Fruit fly (Drosophila melanogaster): ENCODE results near the gene CAH7.
A peak's percentile ranks its signal among the peaks of the same experiment; 100 is the strongest.

The CAH7 gene

dm6 chr3R:10137801-10138200, 25.8 kb downstream of the CAH7 start:
- no peak for TF ChIP-seq bab1 (GFP tag; optimal IDR thresholded peaks at IDR 0.05)
- TF ChIP-seq CG7101 (tag; optimal IDR thresholded peaks at IDR 0.05), result no peak
- TF ChIP-seq kay (GFP tag; ENCODE audit: borderline replicate concordance), result no peak
- no peak for TF ChIP-seq Crg-1 (GFP tag; optimal IDR thresholded peaks at IDR 0.05)
- no peak for TF ChIP-seq tj (GFP tag; optimal IDR thresholded peaks at IDR 0.05)
- TF ChIP-seq Mnt (GFP tag; optimal IDR thresholded peaks at IDR 0.05), result no peak
- TF ChIP-seq CG14711 (tag; optimal IDR thresholded peaks at IDR 0.05), result no peak
- no peak for TF ChIP-seq toe (GFP tag; optimal IDR thresholded peaks at IDR 0.05)

- TF ChIP-seq CG33017 (tag; optimal IDR thresholded peaks at IDR 0.05) (no peak), CG11617 (GFP tag; optimal IDR thresholded peaks at IDR 0.05) (no peak), kay (GFP tag; ENCODE audit: borderline replicate concordance) (no peak), ovo (GFP tag; optimal IDR thresholded peaks at IDR 0.05) (no peak), CG5204 (GFP tag; optimal IDR thresholded peaks at IDR 0.05) (no peak), pad (GFP tag; optimal IDR thresholded peaks at IDR 0.05) (no peak), Clk (GFP tag; optimal IDR thresholded peaks at IDR 0.05) (no peak), cic (GFP tag; optimal IDR thresholded peaks at IDR 0.05) (no peak), tj (GFP tag; optimal IDR thresholded peaks at IDR 0.05) (no peak), toe (GFP tag; optimal IDR thresholded peaks at IDR 0.05) (no peak), CG1620 (GFP tag; optimal IDR thresholded peaks at IDR 0.05) (no peak), cnc (optimal IDR thresholded peaks at IDR 0.05) (no peak), Crg-1 (GFP tag; optimal IDR thresholded peaks at IDR 0.05) (no peak), Hr96 (GFP tag; optimal IDR thresholded peaks at IDR 0.05) (no peak), CG7045 (GFP tag; optimal IDR thresholded peaks at IDR 0.05) (no peak), CG7101 (tag; optimal IDR thresholded peaks at IDR 0.05) (no peak), CG12768 (GFP tag; optimal IDR thresholded peaks at IDR 0.05) (no peak), Mnt (GFP tag; optimal IDR thresholded peaks at IDR 0.05) (no peak), CG14711 (tag; optimal IDR thresholded peaks at IDR 0.05) (no peak), bab1 (GFP tag; optimal IDR thresholded peaks at IDR 0.05) (no peak)
Observed at dm6 chr3R:10138900-10139299, 26.9 kb downstream of the CAH7 start.

dm6 chr3R:10139649-10140598, 27.9 kb downstream of the CAH7 start, which contains the start of gene tws:
tws (minus strand) TSS chr3R:10139772.
- peak; percentile 76 for TF ChIP-seq kay (GFP tag; ENCODE audit: borderline replicate concordance)
- peak; percentile 22 for TF ChIP-seq CG33017 (tag; optimal IDR thresholded peaks at IDR 0.05)
- peak; percentile 73 for TF ChIP-seq CG12768 (GFP tag; optimal IDR thresholded peaks at IDR 0.05)
- no peak for TF ChIP-seq ovo (GFP tag; optimal IDR thresholded peaks at IDR 0.05)
- peak; percentile 36 for TF ChIP-seq tj (GFP tag; optimal IDR thresholded peaks at IDR 0.05)
- TF ChIP-seq Clk (GFP tag; optimal IDR thresholded peaks at IDR 0.05), result peak; percentile 31
- peak; percentile 56 for TF ChIP-seq CG7101 (tag; optimal IDR thresholded peaks at IDR 0.05)
- peak; percentile 65 for TF ChIP-seq CG5204 (GFP tag; optimal IDR thresholded peaks at IDR 0.05)
- TF ChIP-seq bab1 (GFP tag; optimal IDR thresholded peaks at IDR 0.05), result peak; percentile 52
- TF ChIP-seq toe (GFP tag; optimal IDR thresholded peaks at IDR 0.05), result peak; percentile 50
- no peak for TF ChIP-seq CG7045 (GFP tag; optimal IDR thresholded peaks at IDR 0.05)
- no peak for TF ChIP-seq cic (GFP tag; optimal IDR thresholded peaks at IDR 0.05)
- TF ChIP-seq cnc (optimal IDR thresholded peaks at IDR 0.05), result no peak
- TF ChIP-seq Mnt (GFP tag; optimal IDR thresholded peaks at IDR 0.05), result peak; percentile 32
- peak; percentile 21 for TF ChIP-seq CG14711 (tag; optimal IDR thresholded peaks at IDR 0.05)
- TF ChIP-seq CG11617 (GFP tag; optimal IDR thresholded peaks at IDR 0.05), result peak; percentile 76
- TF ChIP-seq pad (GFP tag; optimal IDR thresholded peaks at IDR 0.05), result peak; percentile 38
- TF ChIP-seq Crg-1 (GFP tag; optimal IDR thresholded peaks at IDR 0.05), result peak; percentile 48
- peak; percentile 14 for TF ChIP-seq CG1620 (GFP tag; optimal IDR thresholded peaks at IDR 0.05)
- no peak for TF ChIP-seq Hr96 (GFP tag; optimal IDR thresholded peaks at IDR 0.05)

dm6 chr3R:10142770-10143169, 30.7 kb downstream of the CAH7 start, which contains the start of gene CG42759:
CG42759 (plus strand) TSS chr3R:10143070.
- TF ChIP-seq Clk (GFP tag; optimal IDR thresholded peaks at IDR 0.05) (no peak), CG33017 (tag; optimal IDR thresholded peaks at IDR 0.05) (no peak), toe (GFP tag; optimal IDR thresholded peaks at IDR 0.05) (no peak), CG1620 (GFP tag; optimal IDR thresholded peaks at IDR 0.05) (no peak), CG12768 (GFP tag; optimal IDR thresholded peaks at IDR 0.05) (no peak), kay (GFP tag; ENCODE audit: borderline replicate concordance) (no peak), Crg-1 (GFP tag; optimal IDR thresholded peaks at IDR 0.05) (no peak), CG5204 (GFP tag; optimal IDR thresholded peaks at IDR 0.05) (no peak), CG11617 (GFP tag; optimal IDR thresholded peaks at IDR 0.05) (no peak), cnc (optimal IDR thresholded peaks at IDR 0.05) (no peak), CG7101 (tag; optimal IDR thresholded peaks at IDR 0.05) (no peak), Hr96 (GFP tag; optimal IDR thresholded peaks at IDR 0.05) (no peak), CG7045 (GFP tag; optimal IDR thresholded peaks at IDR 0.05) (no peak), pad (GFP tag; optimal IDR thresholded peaks at IDR 0.05) (no peak), Mnt (GFP tag; optimal IDR thresholded peaks at IDR 0.05) (no peak), tj (GFP tag; optimal IDR thresholded peaks at IDR 0.05) (no peak), CG14711 (tag; optimal IDR thresholded peaks at IDR 0.05) (no peak)

- peak; percentile 49 for TF ChIP-seq CG33017 (tag; optimal IDR thresholded peaks at IDR 0.05)
- peak; percentile 62 for TF ChIP-seq bab1 (GFP tag; optimal IDR thresholded peaks at IDR 0.05)
- peak; percentile 51 for TF ChIP-seq Crg-1 (GFP tag; optimal IDR thresholded peaks at IDR 0.05)
- TF ChIP-seq CG1620 (GFP tag; optimal IDR thresholded peaks at IDR 0.05), result peak; percentile 44
- peak; percentile 57 for TF ChIP-seq ovo (GFP tag; optimal IDR thresholded peaks at IDR 0.05)
- TF ChIP-seq Hr96 (GFP tag; optimal IDR thresholded peaks at IDR 0.05), result peak; percentile 31
- no peak for TF ChIP-seq Clk (GFP tag; optimal IDR thresholded peaks at IDR 0.05)
- TF ChIP-seq toe (GFP tag; optimal IDR thresholded peaks at IDR 0.05), result peak; percentile 71
- peak; percentile 8 for TF ChIP-seq pad (GFP tag; optimal IDR thresholded peaks at IDR 0.05)
- peak; percentile 98 for TF ChIP-seq kay (GFP tag; ENCODE audit: borderline replicate concordance)
- TF ChIP-seq CG7045 (GFP tag; optimal IDR thresholded peaks at IDR 0.05), result no peak
- no peak for TF ChIP-seq tj (GFP tag; optimal IDR thresholded peaks at IDR 0.05)
- no peak for TF ChIP-seq cnc (optimal IDR thresholded peaks at IDR 0.05)
- TF ChIP-seq cic (GFP tag; optimal IDR thresholded peaks at IDR 0.05), result peak; percentile 70
- TF ChIP-seq CG11617 (GFP tag; optimal IDR thresholded peaks at IDR 0.05), result peak; percentile 64
- TF ChIP-seq CG12768 (GFP tag; optimal IDR thresholded peaks at IDR 0.05), result no peak
- peak; percentile 48 for TF ChIP-seq CG5204 (GFP tag; optimal IDR thresholded peaks at IDR 0.05)
- peak; percentile 29 for TF ChIP-seq CG7101 (tag; optimal IDR thresholded peaks at IDR 0.05)
- TF ChIP-seq CG14711 (tag; optimal IDR thresholded peaks at IDR 0.05), result peak; percentile 42
- TF ChIP-seq Mnt (GFP tag; optimal IDR thresholded peaks at IDR 0.05), result peak; percentile 67
Observed at dm6 chr3R:10144103-10144998, 32.3 kb downstream of the CAH7 start, which contains the start of the genes TAF1B and Invadolysin. TAF1B (minus strand) TSS chr3R:10144184. Invadolysin (plus strand) TSS chr3R:10144668.
